Fruit fly (Drosophila melanogaster) Kc167 (cell line): Measurements from ENCODE around the gene mia.

Source experiments
- Myc ChIP-seq: fragments of >200 bp; optimal IDR thresholded peaks from 2 replicates; lab custom pipeline; 2017; ENCODE audit warnings: missing external identifiers
- Sin3A ChIP-seq: fragments of >200 bp; optimal IDR thresholded peaks from 2 replicates; lab custom pipeline; 2018; ENCODE audit warnings: missing external identifiers
- h ChIP-seq: fragments of >200 bp; optimal IDR thresholded peaks from 3 replicates; lab custom pipeline; 2018; ENCODE audit warnings: missing external identifiers
- insv ChIP-seq: fragments of >200 bp; optimal IDR thresholded peaks from 3 replicates; lab custom pipeline; 2018; ENCODE audit warnings: missing external identifiers
- psq ChIP-seq: fragments of >200 bp; optimal IDR thresholded peaks from 2 replicates; lab custom pipeline; 2017; ENCODE audit warnings: missing external identifiers
- ttk ChIP-seq: sonication (Bioruptor generic); optimal IDR thresholded peaks from 2 replicates; lab custom pipeline; 2017; ENCODE audit warnings: missing external identifiers

The mia gene

DNA sequence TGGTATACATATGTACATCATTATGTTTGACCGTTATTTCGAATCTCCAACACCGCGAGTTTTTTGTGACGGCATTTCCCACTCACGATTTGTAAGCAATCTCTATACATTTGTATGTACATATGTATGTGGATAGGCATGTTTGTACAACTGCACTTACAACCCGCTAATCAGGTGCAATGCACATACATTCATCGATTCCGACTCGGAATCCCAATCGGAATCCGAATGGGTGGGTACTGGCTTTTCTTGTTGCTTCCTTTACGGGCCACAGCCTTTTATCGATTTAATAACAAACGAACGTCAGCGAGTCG lies 20.4 kb upstream of the mia start:
- TF ChIP-seq psq (lab: Kevin White, UChicago) (no peak), Myc (lab: Kevin White, UChicago) (no peak), insv (lab: Kevin White, UChicago) (no peak), ttk (no peak), h (lab: Kevin White, UChicago) (no peak), Sin3A (no peak)

DNA sequence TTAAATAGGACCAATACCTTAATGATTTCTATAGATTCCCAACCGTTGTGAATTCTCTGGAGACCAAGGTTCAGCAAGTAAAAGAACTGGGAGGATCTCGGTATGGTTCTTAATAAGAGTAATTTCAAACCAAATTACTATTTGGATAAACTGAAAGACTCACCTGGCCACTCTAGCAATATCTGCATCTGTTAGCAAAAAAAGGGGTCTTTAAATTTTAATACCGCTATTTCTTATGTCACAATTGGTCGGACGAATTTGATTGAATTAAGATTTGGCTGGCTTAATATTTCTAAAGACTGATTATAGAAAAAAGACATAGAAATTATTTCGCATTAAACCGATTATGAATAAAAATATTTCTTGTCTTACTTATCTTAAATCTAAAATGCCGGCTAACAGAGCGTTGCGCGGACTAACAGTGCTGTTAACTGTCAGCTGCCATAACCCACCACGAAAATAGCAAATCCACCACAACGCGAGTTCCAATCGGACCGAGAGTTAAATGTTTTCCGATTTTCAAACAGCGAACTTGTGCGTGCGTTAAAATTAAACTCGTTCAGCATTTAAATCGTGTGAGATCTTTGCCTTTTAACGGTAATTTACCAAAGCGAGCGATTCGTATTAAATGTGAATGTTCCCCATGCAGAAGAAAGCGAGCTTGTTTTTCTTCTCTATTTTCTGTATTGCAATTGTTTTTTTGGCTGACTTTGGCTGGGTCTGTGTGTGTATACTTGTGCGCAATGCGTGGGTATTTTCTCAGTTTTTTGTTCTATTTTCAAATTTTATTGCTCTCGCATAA lies 19.9 kb upstream of the mia start, which contains the start of gene CRMP:
CRMP (plus strand) TSS at position 474 of the 802 bp plus-strand sequence.
- no peak for TF ChIP-seq h (lab: Kevin White, UChicago)
- TF ChIP-seq Sin3A, result no peak
- no peak for TF ChIP-seq psq (lab: Kevin White, UChicago)
- TF ChIP-seq insv (lab: Kevin White, UChicago), result no peak
- no peak for TF ChIP-seq Myc (lab: Kevin White, UChicago)
- no peak for TF ChIP-seq ttk

DNA sequence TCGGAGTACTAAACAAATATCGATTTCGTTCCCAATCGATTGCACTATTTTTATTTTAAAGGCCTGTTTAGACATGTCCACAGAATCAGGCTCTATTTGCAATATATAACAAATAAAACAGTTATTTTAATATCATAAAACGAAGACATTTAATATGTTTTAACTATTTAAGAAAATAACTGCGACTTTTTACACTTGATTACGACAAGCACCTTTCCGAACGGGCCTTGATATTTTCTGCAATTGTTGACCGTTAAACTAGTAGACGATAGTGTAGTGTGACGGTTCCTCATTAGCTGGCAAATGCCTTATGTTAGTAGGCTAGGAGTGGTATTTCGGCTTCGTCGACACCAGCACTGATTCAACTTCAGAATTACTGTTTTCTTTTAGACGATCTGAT lies 17.6 kb upstream of the mia start, which contains the start of the genes CG2931 and Rheb:
CG2931 (minus strand) TSS at position 26 of the 400 bp plus-strand sequence.
Rheb (plus strand) TSS at position 332 of the 400 bp plus-strand sequence.
- no peak for TF ChIP-seq ttk
- TF ChIP-seq psq (lab: Kevin White, UChicago), result no peak
- no peak for TF ChIP-seq Myc (lab: Kevin White, UChicago)
- TF ChIP-seq insv (lab: Kevin White, UChicago), result no peak
- no peak for TF ChIP-seq Sin3A
- TF ChIP-seq h (lab: Kevin White, UChicago), result no peak

dm6 chr3R:5565623-5566022 lies 14.7 kb upstream of the mia start:
- TF ChIP-seq Sin3A (no peak), ttk (no peak), insv (lab: Kevin White, UChicago) (no peak), h (lab: Kevin White, UChicago) (no peak), psq (lab: Kevin White, UChicago) (no peak), Myc (lab: Kevin White, UChicago) (no peak)

DNA sequence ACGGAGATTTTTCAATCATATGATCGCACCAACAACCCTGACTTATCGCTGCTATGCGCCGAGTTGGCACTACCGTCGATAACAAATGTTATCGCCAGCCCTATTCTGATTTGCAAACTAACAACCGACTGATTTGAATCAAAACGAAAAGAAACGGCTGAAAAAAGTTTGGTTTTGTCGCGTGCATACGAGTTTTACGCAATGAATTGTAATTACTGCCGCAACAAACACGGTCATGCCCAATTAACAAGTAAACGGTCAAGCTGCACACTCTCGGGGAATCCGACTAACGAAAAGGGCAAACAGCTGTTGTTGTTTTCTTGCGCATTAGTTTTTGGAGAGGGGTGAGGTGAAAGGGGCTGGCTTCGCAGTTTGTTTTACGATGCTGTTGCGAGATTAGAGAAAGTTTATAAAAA lies 13.8 kb upstream of the mia start, which contains the start of the genes CG14671 and CG12746:
CG14671 (minus strand) TSS at position 41 of the 416 bp plus-strand sequence.
CG12746 (plus strand) TSS at position 91 of the 416 bp plus-strand sequence.
- no peak for TF ChIP-seq Myc (lab: Kevin White, UChicago)
- TF ChIP-seq psq (lab: Kevin White, UChicago), result no peak
- no peak for TF ChIP-seq ttk
- TF ChIP-seq insv (lab: Kevin White, UChicago), result no peak
- TF ChIP-seq Sin3A, result no peak
- no peak for TF ChIP-seq h (lab: Kevin White, UChicago)

DNA sequence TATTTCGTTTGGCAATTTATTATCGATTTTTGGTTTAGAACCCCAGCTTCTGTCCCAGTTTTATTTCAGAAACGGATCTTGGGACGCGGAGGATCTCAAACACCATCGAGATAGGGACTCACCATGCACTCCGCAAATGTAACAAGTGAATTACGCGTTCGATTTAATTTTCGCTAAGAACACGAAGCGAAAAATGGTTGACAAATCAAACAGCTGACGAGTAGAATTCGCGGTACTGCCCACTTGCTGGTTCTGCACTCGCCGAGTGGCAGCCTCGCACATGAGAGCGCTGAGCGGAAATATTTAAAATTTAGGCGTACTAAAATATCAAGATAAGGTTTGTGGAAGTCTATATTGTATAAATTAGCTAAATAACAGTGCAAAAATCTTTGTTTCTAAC lies 12.5 kb upstream of the mia start, which contains the start of gene Pi4KIIalpha:
Pi4KIIalpha (minus strand) TSS at position 233 of the 400 bp plus-strand sequence.
- TF ChIP-seq ttk (no peak), psq (lab: Kevin White, UChicago) (no peak), Sin3A (no peak), insv (lab: Kevin White, UChicago) (no peak), Myc (lab: Kevin White, UChicago) (no peak), h (lab: Kevin White, UChicago) (no peak)

- TF ChIP-seq h (lab: Kevin White, UChicago), result no peak
- no peak for TF ChIP-seq Sin3A
- TF ChIP-seq insv (lab: Kevin White, UChicago), result no peak
- TF ChIP-seq Myc (lab: Kevin White, UChicago), result no peak
- no peak for TF ChIP-seq ttk
- no peak for TF ChIP-seq psq (lab: Kevin White, UChicago)
These were observed 12.0 kb upstream of the mia start for dm6 chr3R:5562956-5563355.

DNA sequence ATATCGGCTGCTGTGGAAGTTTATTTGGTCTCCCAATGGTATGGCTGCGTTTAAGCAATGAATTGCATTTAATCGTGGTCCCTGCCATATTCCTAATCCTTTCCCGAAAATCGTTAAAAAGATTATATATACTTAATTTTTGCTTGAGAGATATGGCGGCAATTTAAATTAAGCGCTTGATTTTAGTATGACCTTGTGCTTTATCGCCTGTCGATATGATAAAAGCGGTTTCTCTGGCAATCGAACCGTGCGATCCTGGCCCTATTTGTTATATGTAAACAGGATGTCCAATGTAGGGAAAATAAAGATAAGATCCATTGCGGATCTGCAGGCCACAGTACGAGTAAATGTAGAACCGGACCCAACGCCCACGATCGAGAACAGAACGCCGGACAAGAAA lies 3.9 kb upstream of the mia start, which contains the start of gene Snm1:
Snm1 (plus strand) TSS at position 233 of the 400 bp plus-strand sequence.
- TF ChIP-seq psq (lab: Kevin White, UChicago) (no peak), h (lab: Kevin White, UChicago) (no peak), insv (lab: Kevin White, UChicago) (no peak), Sin3A (no peak), ttk (no peak), Myc (lab: Kevin White, UChicago) (no peak)

- TF ChIP-seq Sin3A (no peak), psq (lab: Kevin White, UChicago) (no peak), Myc (lab: Kevin White, UChicago) (no peak), ttk (no peak), insv (lab: Kevin White, UChicago) (no peak), h (lab: Kevin White, UChicago) (no peak)
These were observed 3.1 kb upstream of the mia start, which contains the start of gene Pcmt for dm6 chr3R:5554082-5554481. Gene Pcmt, minus strand, starts transcription at chr3R:5554316.

DNA sequence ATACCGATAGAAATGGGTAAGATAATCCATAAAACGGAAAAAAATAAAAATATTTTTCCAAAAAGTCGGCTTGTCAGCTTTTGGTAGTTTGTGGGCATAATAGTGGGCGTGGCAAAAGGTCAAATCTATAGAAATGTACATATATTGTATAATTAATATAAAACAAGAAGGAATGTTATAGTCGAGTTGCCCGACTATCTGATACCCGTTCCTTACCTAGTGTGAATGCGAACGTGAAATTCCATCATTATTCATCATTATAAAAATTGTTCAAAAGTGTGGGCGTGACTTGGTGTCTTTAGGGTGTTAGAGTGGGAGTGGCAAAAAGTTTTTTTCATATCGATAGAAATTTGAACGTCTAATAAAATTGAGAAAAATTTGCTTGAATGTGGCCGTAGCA lies 625 bp upstream of the mia start:
- no peak for TF ChIP-seq ttk
- no peak for TF ChIP-seq psq (lab: Kevin White, UChicago)
- TF ChIP-seq insv (lab: Kevin White, UChicago), result no peak
- no peak for TF ChIP-seq Sin3A

DNA sequence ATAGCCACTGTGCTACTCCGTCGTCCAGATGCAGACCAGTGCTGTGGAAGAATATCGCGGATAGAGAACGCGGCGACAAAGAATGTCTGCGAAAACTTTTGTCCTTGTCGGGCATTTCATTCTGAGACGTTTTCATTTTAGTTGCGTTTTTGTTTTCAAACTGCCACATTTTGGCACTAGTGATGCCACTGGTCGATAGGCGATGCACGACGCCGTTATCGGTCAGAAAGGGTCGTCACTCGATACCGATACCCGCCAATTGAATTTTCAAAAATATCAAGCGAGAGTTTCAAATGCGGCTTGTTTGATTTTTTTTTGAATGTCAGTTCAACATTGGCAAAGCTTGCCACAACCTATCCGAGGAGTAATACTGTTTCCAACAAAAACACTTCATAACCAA lies 516 bp downstream of the mia start:
- TF ChIP-seq ttk (no peak), insv (lab: Kevin White, UChicago) (no peak)

DNA sequence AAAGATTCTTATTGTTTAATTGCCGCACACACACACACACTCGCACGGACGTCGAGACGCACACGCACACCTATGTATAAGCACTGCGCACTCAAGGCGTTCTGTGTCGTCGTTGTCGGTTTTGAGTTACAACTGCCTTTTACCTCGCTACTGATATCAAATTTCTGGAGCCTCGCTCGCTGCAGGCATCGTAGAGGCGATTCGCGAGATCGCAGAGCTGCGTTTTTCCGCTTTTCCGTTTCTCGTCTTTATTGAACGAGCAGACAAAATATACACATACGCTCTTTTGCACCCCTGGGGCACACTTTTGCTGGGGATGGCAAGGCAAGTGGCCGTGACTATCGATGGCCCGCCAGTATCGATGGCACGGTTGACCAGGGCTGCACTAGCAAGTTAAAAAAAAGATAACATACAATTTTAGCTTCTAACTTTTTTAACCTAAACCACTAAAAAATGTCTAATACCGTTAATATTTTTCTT lies 3.5 kb downstream of the mia start, which contains the start of gene CG2519:
CG2519 (minus strand) TSS at position 312 of the 480 bp plus-strand sequence.
- TF ChIP-seq insv (lab: Kevin White, UChicago) (no peak), psq (lab: Kevin White, UChicago) (no peak), ttk (no peak), Myc (lab: Kevin White, UChicago) (no peak), h (lab: Kevin White, UChicago) (no peak), Sin3A (no peak)
